Worm (Caenorhabditis elegans) whole organism, L3 larva: Measurements from ENCODE around the gene prp-19.

Experiments
- ama-1 ChIP-seq: fragments of 150-350 bp; optimal IDR thresholded peaks from 2 replicates; lab custom pipeline; 2018
- ceh-28 ChIP-seq: fragments of 150-350 bp; optimal IDR thresholded peaks from 2 replicates; lab custom pipeline; 2014; ENCODE audit warnings: missing biosample characterization, missing genetic modification reagents, missing genetic modification characterization
- ceh-82 ChIP-seq: fragments of 150-350 bp; optimal IDR thresholded peaks from 2 replicates; lab custom pipeline; 2014; ENCODE audit warnings: missing biosample characterization, missing genetic modification characterization
- egl-27 ChIP-seq: sonication (generic microtip); optimal IDR thresholded peaks from 4 replicates; lab custom pipeline; 2017; ENCODE audit warnings: missing biosample characterization, missing genetic modification reagents, missing genetic modification characterization
- fkh-10 ChIP-seq: sonication (generic microtip); optimal IDR thresholded peaks from 2 replicates; lab custom pipeline; 2017; ENCODE audit warnings: missing biosample characterization, missing genetic modification reagents, missing genetic modification characterization
- jun-1 ChIP-seq: fragments of 150-350 bp; optimal IDR thresholded peaks from 2 replicates; lab custom pipeline; 2014; ENCODE audit warnings: missing biosample characterization, missing genetic modification reagents, missing genetic modification characterization
- nfya-1 ChIP-seq: sonication (generic microtip); optimal IDR thresholded peaks from 2 replicates; lab custom pipeline; 2017; ENCODE audit warnings: missing genetic modification characterization, mild to moderate bottlenecking, missing compliant biosample characterization, antibody characterized with exemption, moderate library complexity; ENCODE audit not compliant: insufficient read depth
- nhr-237 ChIP-seq: fragments of 150-350 bp; optimal IDR thresholded peaks from 2 replicates; lab custom pipeline; 2014; ENCODE audit warnings: missing biosample characterization, missing genetic modification characterization
- nhr-76 ChIP-seq: fragments of 150-350 bp; sonication (generic microtip); optimal IDR thresholded peaks from 5 replicates; lab custom pipeline; 2014; ENCODE audit warnings: missing biosample characterization, missing genetic modification characterization
- sea-2 ChIP-seq: fragments of 150-350 bp; sonication (generic microtip); optimal IDR thresholded peaks from 4 replicates; lab custom pipeline; 2014; ENCODE audit warnings: missing biosample characterization, missing genetic modification reagents, missing genetic modification characterization
- snpc-4 ChIP-seq: fragments of 150-350 bp; optimal IDR thresholded peaks from 2 replicates; lab custom pipeline; 2014; ENCODE audit warnings: missing biosample characterization, missing genetic modification characterization
- ztf-11 ChIP-seq: fragments of 150-350 bp; optimal IDR thresholded peaks from 2 replicates; lab custom pipeline; 2014; ENCODE audit warnings: missing biosample characterization, missing genetic modification characterization

DNA sequence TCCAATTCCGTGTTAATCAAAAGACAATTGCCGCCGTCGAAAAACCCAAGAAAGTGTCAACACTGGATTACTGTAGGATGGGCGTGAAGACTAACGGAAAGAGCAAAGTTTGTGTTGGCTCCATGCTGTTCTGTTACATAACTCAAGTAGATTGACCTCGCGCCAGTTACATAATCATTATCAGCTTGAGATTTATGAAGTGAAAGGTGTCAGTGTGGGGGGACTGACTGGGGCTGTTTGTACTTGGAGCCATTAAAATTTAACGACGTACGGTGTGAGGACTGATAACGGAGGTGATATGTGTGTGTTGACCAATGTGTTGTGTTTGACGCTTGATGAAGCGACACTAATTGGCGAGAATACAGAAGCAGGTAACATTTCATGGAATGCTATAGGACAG, 25.1 kb downstream of the prp-19 start:
- TF ChIP-seq jun-1 (tag; lab: Kevin White, UChicago), result no peak
- no peak for TF ChIP-seq ztf-11 (tag; lab: Kevin White, UChicago)
- TF ChIP-seq ceh-28, result no peak
- TF ChIP-seq nhr-237 (tag; lab: Kevin White, UChicago), result no peak
- no peak for TF ChIP-seq sea-2 (GFP tag; lab: Kevin White, UChicago)
- no peak for TF ChIP-seq egl-27 (tag; lab: Kevin White, UChicago)
- no peak for TF ChIP-seq nhr-76 (tag; lab: Kevin White, UChicago)
- no peak for TF ChIP-seq ama-1
- TF ChIP-seq ceh-82 (tag; lab: Kevin White, UChicago), result no peak
- no peak for TF ChIP-seq nfya-1 (tag; lab: Kevin White, UChicago)
- no peak for TF ChIP-seq snpc-4
- no peak for TF ChIP-seq fkh-10
